Fruit fly (Drosophila melanogaster): Measurements from ENCODE around the gene CG42705.

DNA sequence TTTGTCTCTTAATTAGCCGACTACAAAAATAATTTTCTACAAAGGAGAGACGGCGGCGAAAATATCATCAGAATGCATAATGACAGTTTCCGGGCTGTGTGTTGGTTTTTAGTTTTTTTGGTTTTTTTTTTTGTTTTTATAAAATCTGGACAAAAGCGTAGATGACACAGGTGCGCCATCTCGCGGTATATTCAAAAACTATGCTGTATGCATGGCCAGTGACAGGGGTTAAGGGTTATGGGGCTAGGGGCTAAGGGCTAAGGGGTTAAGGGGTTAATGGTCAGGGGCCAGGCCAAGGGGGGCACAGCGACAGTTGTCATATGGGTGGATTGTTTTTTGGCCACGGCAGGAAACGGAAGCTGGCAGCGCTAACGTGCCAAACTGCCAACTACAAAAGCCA lies 8.9 kb downstream of the CG42705 start:
- no peak for TF ChIP-seq pan (optimal IDR thresholded peaks at IDR 0.05)
- no peak for TF ChIP-seq CG8478 (optimal IDR thresholded peaks at IDR 0.05)
- TF ChIP-seq EcR (GFP tag; optimal IDR thresholded peaks at IDR 0.05): no peak
- TF ChIP-seq Dll (optimal IDR thresholded peaks at IDR 0.05): no peak
- no peak for TF ChIP-seq usp (GFP tag; optimal IDR thresholded peaks at IDR 0.05)

Measured in whole organism.